Fruit fly (Drosophila melanogaster) whole organism, embryonic: ENCODE results near the gene Sodq.

Experiments used
- CG13123 ChIP-seq: fragments of 200-800 bp; sonication (Bioruptor generic); optimal IDR thresholded peaks from 2 replicates; lab custom pipeline; 2016; ENCODE audit warnings: missing biosample characterization, missing genetic modification characterization
- CG13287 ChIP-seq: fragments of 200-800 bp; sonication (Bioruptor generic); IDR thresholded peaks from 2 replicates; pipeline ENCODE4 v1.3.6; 2022; ENCODE audit warnings: missing biosample characterization, missing genetic modification characterization; ENCODE audit not compliant: partially characterized antibody
- CG16863 ChIP-seq: fragments of 200-800 bp; sonication (Bioruptor generic); optimal IDR thresholded peaks from 3 replicates; lab custom pipeline; 2016; ENCODE audit warnings: missing biosample characterization, missing genetic modification characterization
- CG34376 ChIP-seq: fragments of 200-800 bp; sonication (Bioruptor generic); optimal IDR thresholded peaks from 2 replicates; lab custom pipeline; 2018; ENCODE audit warnings: missing biosample characterization, mild to moderate bottlenecking, missing genetic modification characterization
- CG4404 ChIP-seq: fragments of 200-800 bp; sonication (Bioruptor generic); IDR thresholded peaks from 2 replicates; pipeline ENCODE4 v1.3.6; 2022; ENCODE audit warnings: missing biosample characterization, missing genetic modification characterization
- CG4424 ChIP-seq: fragments of 200-800 bp; sonication (Bioruptor generic); optimal IDR thresholded peaks from 3 replicates; lab custom pipeline; 2016; ENCODE audit warnings: missing biosample characterization, missing genetic modification characterization
- CG6272 ChIP-seq: fragments of 200-800 bp; sonication (Bioruptor generic); IDR thresholded peaks from 2 replicates; pipeline ENCODE4 v1.3.6; 2022; ENCODE audit warnings: missing biosample characterization, missing genetic modification characterization
- CG6813 ChIP-seq: fragments of 200-800 bp; sonication (Bioruptor generic); optimal IDR thresholded peaks from 2 replicates; lab custom pipeline; 2017; ENCODE audit warnings: missing biosample characterization, missing genetic modification characterization, mild to moderate bottlenecking, moderate library complexity, missing genetic modification reagents
- CG9797 ChIP-seq: fragments of 200-800 bp; sonication (Bioruptor generic); optimal IDR thresholded peaks from 3 replicates; lab custom pipeline; 2018; ENCODE audit warnings: missing biosample characterization, mild to moderate bottlenecking, missing genetic modification characterization
- CG9817 ChIP-seq: fragments of 200-800 bp; sonication (Bioruptor generic); optimal IDR thresholded peaks from 2 replicates; lab custom pipeline; 2018; ENCODE audit warnings: missing biosample characterization, mild to moderate bottlenecking, missing genetic modification characterization, moderate library complexity
- E2f2 ChIP-seq: fragments of 200-800 bp; sonication (Bioruptor generic); IDR thresholded peaks from 2 replicates; pipeline ENCODE4 v1.3.6; 2022; ENCODE audit warnings: missing biosample characterization, missing genetic modification characterization
- Elba2 ChIP-seq: fragments of 200-800 bp; sonication (Bioruptor generic); optimal IDR thresholded peaks from 3 replicates; lab custom pipeline; 2016; ENCODE audit warnings: missing biosample characterization, missing genetic modification characterization
- Fer2 ChIP-seq: fragments of 200-800 bp; sonication (Bioruptor generic); optimal IDR thresholded peaks from 2 replicates; lab custom pipeline; 2018; ENCODE audit warnings: missing biosample characterization, mild to moderate bottlenecking, missing genetic modification characterization, moderate library complexity
- Hey ChIP-seq: fragments of 200-800 bp; sonication (Bioruptor generic); optimal IDR thresholded peaks from 3 replicates; lab custom pipeline; 2018; ENCODE audit warnings: missing biosample characterization, mild to moderate bottlenecking, missing genetic modification characterization
- NK7.1 ChIP-seq: fragments of 200-800 bp; sonication (Bioruptor generic); optimal IDR thresholded peaks from 3 replicates; lab custom pipeline; 2016; ENCODE audit warnings: missing biosample characterization, missing genetic modification characterization
- Ravus ChIP-seq: fragments of 200-800 bp; sonication (Bioruptor generic); IDR thresholded peaks from 2 replicates; pipeline ENCODE4 v1.3.6; 2022; ENCODE audit warnings: missing biosample characterization, missing genetic modification characterization
- Sox102F ChIP-seq: fragments of 200-800 bp; sonication (Bioruptor generic); optimal IDR thresholded peaks from 2 replicates; lab custom pipeline; 2018; ENCODE audit warnings: missing biosample characterization, mild to moderate bottlenecking, missing genetic modification characterization, moderate library complexity
- Ssrp ChIP-seq: fragments of 200-800 bp; sonication (Bioruptor generic); optimal IDR thresholded peaks from 2 replicates; lab custom pipeline; 2018; ENCODE audit warnings: missing biosample characterization, mild to moderate bottlenecking, missing genetic modification characterization, moderate library complexity
- TFAM ChIP-seq: fragments of 200-800 bp; sonication (Bioruptor generic); optimal IDR thresholded peaks from 2 replicates; lab custom pipeline; 2017; ENCODE audit warnings: missing biosample characterization, missing genetic modification characterization, inconsistent platforms
- YL-1 ChIP-seq: fragments of 200-800 bp; sonication (Bioruptor generic); optimal IDR thresholded peaks from 3 replicates; lab custom pipeline; 2017; ENCODE audit warnings: missing biosample characterization, mild to moderate bottlenecking, missing genetic modification characterization
- bbx ChIP-seq: fragments of 200-800 bp; sonication (Bioruptor generic); IDR thresholded peaks from 2 replicates; pipeline ENCODE4 v1.3.6; 2022; ENCODE audit warnings: missing biosample characterization, missing genetic modification characterization; ENCODE audit not compliant: partially characterized antibody
- cas ChIP-seq: fragments of 200-800 bp; sonication (Bioruptor generic); IDR thresholded peaks from 2 replicates; pipeline ENCODE4 v1.3.6; 2022; ENCODE audit warnings: missing biosample characterization, missing genetic modification characterization
- esg ChIP-seq: fragments of 200-800 bp; sonication (Bioruptor generic); conservative IDR thresholded peaks from 2 replicates; pipeline ENCODE4 v1.3.6; 2022; ENCODE audit warnings: missing biosample characterization, missing genetic modification characterization
- ewg ChIP-seq: fragments of 200-800 bp; sonication (Bioruptor generic); optimal IDR thresholded peaks from 3 replicates; lab custom pipeline; 2017; ENCODE audit warnings: mild to moderate bottlenecking, missing biosample characterization, missing genetic modification reagents, missing genetic modification characterization
- exex ChIP-seq: fragments of 200-800 bp; sonication (Bioruptor generic); optimal IDR thresholded peaks from 4 replicates; lab custom pipeline; 2018; ENCODE audit warnings: missing biosample characterization, mild to moderate bottlenecking, missing genetic modification characterization, moderate library complexity
- gro ChIP-seq: fragments of 200-800 bp; sonication (Bioruptor generic); optimal IDR thresholded peaks from 2 replicates; lab custom pipeline; 2016; ENCODE audit warnings: missing biosample characterization, missing genetic modification characterization
- gsb ChIP-seq: fragments of 200-800 bp; sonication (Bioruptor generic); IDR thresholded peaks from 2 replicates; pipeline ENCODE4 v1.3.6; 2022; ENCODE audit warnings: missing biosample characterization, missing genetic modification characterization
- h ChIP-seq: fragments of >200 bp; optimal IDR thresholded peaks from 2 replicates; lab custom pipeline; 2017
- hb ChIP-seq: fragments of 200-800 bp; sonication (Bioruptor generic); IDR thresholded peaks from 3 replicates; pipeline ENCODE4 v1.3.6; 2022; ENCODE audit warnings: missing biosample characterization, missing genetic modification characterization; ENCODE audit not compliant: partially characterized antibody
- knrl ChIP-seq: fragments of 200-800 bp; sonication (Bioruptor generic); IDR thresholded peaks from 3 replicates; pipeline ENCODE4 v1.3.6; 2022; ENCODE audit warnings: missing biosample characterization, missing genetic modification characterization; ENCODE audit not compliant: partially characterized antibody
- pfk ChIP-seq: fragments of 200-800 bp; sonication (Bioruptor generic); optimal IDR thresholded peaks from 2 replicates; lab custom pipeline; 2018; ENCODE audit warnings: missing biosample characterization, mild to moderate bottlenecking, missing genetic modification characterization, moderate library complexity
- rib ChIP-seq: fragments of 200-800 bp; sonication (Bioruptor generic); IDR thresholded peaks from 2 replicates; pipeline ENCODE4 v1.3.6; 2022; ENCODE audit warnings: missing biosample characterization, missing genetic modification characterization
- sens ChIP-seq: fragments of 200-800 bp; sonication (Bioruptor generic); peaks from one replicate; lab custom pipeline; 2016; ENCODE audit warnings: missing biosample characterization, missing genetic modification characterization
- sim ChIP-seq: fragments of 200-800 bp; sonication (Bioruptor generic); IDR thresholded peaks from 2 replicates; pipeline ENCODE4 v1.3.6; 2022; ENCODE audit warnings: missing biosample characterization, missing genetic modification characterization
- stwl ChIP-seq: fragments of 200-800 bp; sonication (Bioruptor generic); optimal IDR thresholded peaks from 3 replicates; lab custom pipeline; 2018; ENCODE audit warnings: missing biosample characterization, mild to moderate bottlenecking, missing genetic modification characterization, moderate library complexity
- sug ChIP-seq: fragments of 200-800 bp; optimal IDR thresholded peaks from 2 replicates; lab custom pipeline; 2019; ENCODE audit warnings: missing biosample characterization, mild to moderate bottlenecking, missing genetic modification characterization, moderate library complexity
- tgo ChIP-seq: fragments of 200-800 bp; sonication (Bioruptor generic); IDR thresholded peaks from 3 replicates; pipeline ENCODE4 v1.3.6; 2022; ENCODE audit warnings: missing biosample characterization, missing genetic modification characterization
- vfl ChIP-seq: fragments of 200-800 bp; sonication (Bioruptor generic); optimal IDR thresholded peaks from 2 replicates; lab custom pipeline; 2016; ENCODE audit warnings: missing biosample characterization, missing genetic modification characterization
- vnd ChIP-seq: fragments of 200-800 bp; sonication (Bioruptor generic); IDR thresholded peaks from 3 replicates; pipeline ENCODE4 v1.3.6; 2022; ENCODE audit warnings: missing biosample characterization, missing genetic modification characterization; ENCODE audit not compliant: partially characterized antibody

The Sodq gene

DNA sequence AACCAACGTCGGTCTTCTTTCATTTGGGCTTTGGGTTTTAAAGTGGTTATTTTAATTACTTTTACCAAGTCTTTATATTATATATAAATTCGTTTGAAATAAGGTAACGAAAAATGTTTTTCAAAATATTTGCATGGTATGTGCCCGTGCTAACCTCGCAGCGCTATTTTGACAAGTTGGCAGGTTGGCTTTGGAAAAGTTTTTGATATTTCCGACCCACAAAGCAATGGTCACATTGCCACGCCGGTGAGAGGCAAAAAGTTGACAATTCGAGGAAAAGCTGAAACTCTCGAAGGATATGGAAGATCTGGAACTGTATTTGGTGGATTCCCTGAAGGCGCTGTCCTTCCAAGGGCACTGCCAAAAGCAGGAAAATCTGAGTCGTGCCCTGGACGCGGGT lies 2.4 kb upstream of the Sodq start, which contains the start of gene CG5913 (continued):
- TF ChIP-seq cas (GFP tag; lab: Robert Waterston, UW) = no peak
- TF ChIP-seq Fer2 = no peak
- no peak for TF ChIP-seq CG16863 (GFP tag; lab: Kevin White, UChicago)
- no peak for TF ChIP-seq ewg (GFP tag; lab: Kevin White, UChicago)
- peak; percentile 49; the same call in 1 of the 2 replicates for TF ChIP-seq bbx (GFP tag; lab: Robert Waterston, UW)
- TF ChIP-seq esg (GFP tag; lab: Robert Waterston, UW) = no peak
- TF ChIP-seq CG13123 (GFP tag; lab: Kevin White, UChicago) = no peak
- peak; percentile 21 for TF ChIP-seq Elba2
- TF ChIP-seq sens (GFP tag; lab: Kevin White, UChicago) = peak; percentile 20
- TF ChIP-seq tgo (GFP tag; lab: Robert Waterston, UW) = no peak
- TF ChIP-seq CG13287 = peak; percentile 63; the same call in 1 of the 2 replicates
- TF ChIP-seq CG6272 (GFP tag; lab: Robert Waterston, UW) = no peak
- TF ChIP-seq CG34376 (GFP tag; lab: Kevin White, UChicago) = no peak
- no peak for TF ChIP-seq CG4404 (GFP tag; lab: Robert Waterston, UW)
- TF ChIP-seq YL-1 (GFP tag; lab: Kevin White, UChicago) = peak; percentile 54
- no peak for TF ChIP-seq gsb (GFP tag; lab: Robert Waterston, UW)
- TF ChIP-seq NK7.1 (GFP tag; lab: Kevin White, UChicago) = no peak

DNA sequence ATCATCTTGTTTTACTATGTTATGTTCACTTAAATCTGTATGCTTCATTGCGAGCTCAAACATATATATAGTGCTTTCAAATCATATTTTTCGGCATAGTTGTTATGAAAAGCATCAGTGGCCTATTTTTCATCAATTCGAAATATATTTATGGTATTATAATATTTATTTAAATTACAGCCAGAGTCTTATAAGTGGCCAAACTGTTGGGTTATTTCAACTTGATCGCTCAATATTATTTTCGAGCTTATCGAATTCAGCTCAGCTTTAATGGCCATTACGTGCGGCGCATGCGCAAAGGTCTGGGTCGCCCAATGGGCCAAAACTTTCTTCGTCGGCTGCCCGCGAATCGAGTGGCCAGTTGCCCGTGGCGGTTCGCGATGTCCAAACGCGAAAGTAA lies 1.6 kb downstream of the Sodq start, which contains the start of gene Mco3:
Mco3 (plus strand) TSS at position 301 of the 400 bp plus-strand sequence.
- TF ChIP-seq h (lab: Kevin White, UChicago) (no peak), CG9797 (GFP tag; lab: Kevin White, UChicago) (no peak), stwl (no peak), CG9817 (tag; lab: Kevin White, UChicago) (no peak), sim (GFP tag; lab: Robert Waterston, UW) (no peak), vfl (GFP tag; lab: Kevin White, UChicago) (no peak), esg (GFP tag; lab: Robert Waterston, UW) (no peak), Sox102F (GFP tag; lab: Kevin White, UChicago) (no peak), Ravus (GFP tag; lab: Robert Waterston, UW) (no peak), CG6813 (no peak), pfk (no peak), hb (GFP tag; lab: Robert Waterston, UW) (no peak), Ssrp (tag; lab: Kevin White, UChicago) (no peak), knrl (GFP tag; lab: Robert Waterston, UW) (no peak), TFAM (GFP tag; lab: Kevin White, UChicago) (no peak)

DNA sequence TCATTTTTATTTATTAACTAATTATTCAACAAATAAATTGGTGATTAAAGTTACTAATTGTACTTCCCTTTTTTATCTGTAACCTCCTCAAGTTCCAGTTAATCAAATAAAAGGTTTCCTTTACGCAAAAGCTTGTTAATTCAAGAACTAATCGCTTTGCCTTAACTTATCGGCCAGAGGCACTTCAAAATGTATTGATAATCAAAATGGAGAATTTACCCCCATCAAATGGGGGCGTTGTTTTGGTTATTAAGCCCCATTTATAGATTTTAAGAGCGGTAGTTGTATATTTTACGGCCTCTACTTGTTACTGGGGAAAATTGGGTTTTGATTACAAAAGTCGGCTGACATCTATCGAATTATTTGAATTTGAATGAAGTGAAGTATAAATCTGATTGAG lies 4.1 kb downstream of the Sodq start, which contains the start of gene CG31091:
CG31091 (plus strand) TSS at position 214 of the 400 bp plus-strand sequence.
- TF ChIP-seq vnd (GFP tag; lab: Robert Waterston, UW) = peak; percentile 42; the same call in 1 of the 3 replicates
- TF ChIP-seq gro (GFP tag; lab: Kevin White, UChicago) = peak; percentile 2
- TF ChIP-seq CG4424 (GFP tag; lab: Kevin White, UChicago) = no peak
- TF ChIP-seq sug (tag; lab: Kevin White, UChicago) = peak; percentile 85
- TF ChIP-seq rib (GFP tag; lab: Robert Waterston, UW) = no peak
- TF ChIP-seq E2f2 (GFP tag; lab: Robert Waterston, UW) = no peak
- TF ChIP-seq exex (tag; lab: Kevin White, UChicago) = peak; percentile 96
- no peak for TF ChIP-seq Hey (tag; lab: Kevin White, UChicago)
